Worm (Caenorhabditis elegans): ENCODE results near the gene cyp-29A2.

Gene cyp-29A2

ce11 chrV:11211323-11211722 lies 6.1 kb upstream of the cyp-29A2 start:
- TF ChIP-seq fkh-4 (tag; optimal IDR thresholded peaks at IDR 0.05; ENCODE audit: borderline replicate concordance) = no peak
- no peak for TF ChIP-seq egl-13 (tag; optimal IDR thresholded peaks at IDR 0.05)
- TF ChIP-seq lin-14 (GFP tag; optimal IDR thresholded peaks at IDR 0.05) = no peak
- no peak for TF ChIP-seq lin-15B (tag; optimal IDR thresholded peaks at IDR 0.05)
- no peak for TF ChIP-seq unc-98 (GFP tag; IDR thresholded peaks at IDR 0.05)
- TF ChIP-seq sox-4 (tag; optimal IDR thresholded peaks at IDR 0.05) = no peak
- no peak for TF ChIP-seq mab-9 (GFP tag; IDR thresholded peaks at IDR 0.05)
- no peak for TF ChIP-seq ama-1 (optimal IDR thresholded peaks at IDR 0.05)
- TF ChIP-seq nhr-19 (GFP tag; conservative IDR thresholded peaks at IDR 0.05) = no peak
- peak; percentile 70 for TF ChIP-seq fkh-8 (tag; optimal IDR thresholded peaks at IDR 0.05)
- TF ChIP-seq nhr-84 (tag; optimal IDR thresholded peaks at IDR 0.05) = no peak
- TF ChIP-seq xbp-1 (tag; optimal IDR thresholded peaks at IDR 0.05) = no peak
- no peak for TF ChIP-seq alr-1 (tag; optimal IDR thresholded peaks at IDR 0.05; ENCODE audit: borderline replicate concordance)
- no peak for TF ChIP-seq blmp-1 (tag; optimal IDR thresholded peaks at IDR 0.05)
- TF ChIP-seq nhr-47 (tag; optimal IDR thresholded peaks at IDR 0.05) = peak; percentile 45
- no peak for TF ChIP-seq unc-130 (tag; optimal IDR thresholded peaks at IDR 0.05)
- TF ChIP-seq pqm-1 (tag; optimal IDR thresholded peaks at IDR 0.05) = no peak
- TF ChIP-seq unc-86 (tag; optimal IDR thresholded peaks at IDR 0.05) = no peak
- TF ChIP-seq mep-1 (tag; optimal IDR thresholded peaks at IDR 0.05) = no peak
- TF ChIP-seq pax-3 (tag; optimal IDR thresholded peaks at IDR 0.05) = peak; percentile 47
- peak; percentile 96 for TF ChIP-seq dsc-1 (tag; optimal IDR thresholded peaks at IDR 0.05)
- TF ChIP-seq Y116A8C.19 (tag; optimal IDR thresholded peaks at IDR 0.05; ENCODE audit: borderline replicate concordance) = no peak
- no peak for TF ChIP-seq irx-1 (tag; optimal IDR thresholded peaks at IDR 0.05)
- TF ChIP-seq ztf-4 (tag; optimal IDR thresholded peaks at IDR 0.05) = no peak
- TF ChIP-seq ceh-63 (GFP tag; optimal IDR thresholded peaks at IDR 0.05) = no peak
- peak; percentile 4 for TF ChIP-seq nhr-20 (tag; optimal IDR thresholded peaks at IDR 0.05)
- peak; percentile 9 for TF ChIP-seq fkh-10 (GFP tag; optimal IDR thresholded peaks at IDR 0.05)
- TF ChIP-seq aha-1 (tag; optimal IDR thresholded peaks at IDR 0.05) = no peak
- TF ChIP-seq tbx-2 (tag; optimal IDR thresholded peaks at IDR 0.05) = no peak

- TF ChIP-seq unc-62 (GFP tag; optimal IDR thresholded peaks at IDR 0.05) (no peak), dsc-1 (tag; optimal IDR thresholded peaks at IDR 0.05) (peak; percentile 58)
These were observed 2.8 kb upstream of the cyp-29A2 start for ce11 chrV:11214569-11214968.

- TF ChIP-seq nhr-77 (tag; optimal IDR thresholded peaks at IDR 0.05) (no peak), nhr-84 (tag; optimal IDR thresholded peaks at IDR 0.05) (no peak), egl-27 (tag; optimal IDR thresholded peaks at IDR 0.05) (no peak), hpl-2 (GFP tag; optimal IDR thresholded peaks at IDR 0.05) (no peak), sox-4 (tag; optimal IDR thresholded peaks at IDR 0.05) (no peak), nhr-47 (tag; optimal IDR thresholded peaks at IDR 0.05) (no peak), dpl-1 (GFP tag; optimal IDR thresholded peaks at IDR 0.05) (no peak), ceh-88 (GFP tag; IDR thresholded peaks at IDR 0.05) (no peak)
These were observed 1.2 kb upstream of the cyp-29A2 start for ce11 chrV:11216137-11216536.

- TF ChIP-seq ztf-11 (tag; optimal IDR thresholded peaks at IDR 0.05) = no peak
- peak in 2 of 6 experiments; percentile 44 to 83 for TF ChIP-seq elt-3 (tag; optimal IDR thresholded peaks at IDR 0.05)
- no peak for TF ChIP-seq ets-5 (GFP tag; IDR thresholded peaks at IDR 0.05)
These were observed 3.0 kb downstream of the cyp-29A2 start for ce11 chrV:11220415-11220814.
